Worm (Caenorhabditis elegans) whole organism, L3 larva: ENCODE results near the gene nlp-3.
A peak's percentile ranks its signal among the peaks of the same experiment; 100 is the strongest.

ENCODE experiments used
- ama-1 ChIP-seq: fragments of 150-350 bp; optimal IDR thresholded peaks from 2 replicates; lab custom pipeline; 2018
- ceh-16 ChIP-seq: sonication (generic microtip); optimal IDR thresholded peaks from 2 replicates; lab custom pipeline; 2017; ENCODE audit warnings: missing biosample characterization, missing genetic modification characterization
- ceh-28 ChIP-seq: fragments of 150-350 bp; optimal IDR thresholded peaks from 2 replicates; lab custom pipeline; 2014; ENCODE audit warnings: missing biosample characterization, missing genetic modification reagents, missing genetic modification characterization
- ceh-82 ChIP-seq: fragments of 150-350 bp; optimal IDR thresholded peaks from 2 replicates; lab custom pipeline; 2014; ENCODE audit warnings: missing biosample characterization, missing genetic modification characterization
- daf-12 ChIP-seq: fragments of 150-350 bp; optimal IDR thresholded peaks from 2 replicates; lab custom pipeline; 2014; ENCODE audit warnings: missing biosample characterization, missing genetic modification reagents, missing genetic modification characterization
- egl-27 ChIP-seq: sonication (generic microtip); optimal IDR thresholded peaks from 4 replicates; lab custom pipeline; 2017; ENCODE audit warnings: missing biosample characterization, missing genetic modification reagents, missing genetic modification characterization
- egl-5 ChIP-seq: fragments of 150-350 bp; optimal IDR thresholded peaks from 2 replicates; lab custom pipeline; 2017; ENCODE audit warnings: missing biosample characterization, missing genetic modification reagents, missing genetic modification characterization, inconsistent platforms
- elt-1 ChIP-seq: fragments of 150-350 bp; optimal IDR thresholded peaks from 2 replicates; lab custom pipeline; 2014; ENCODE audit warnings: missing biosample characterization, missing genetic modification characterization
- elt-2 ChIP-seq: sonication (generic microtip); optimal IDR thresholded peaks from 2 replicates; lab custom pipeline; 2016; ENCODE audit warnings: missing genetic modification reagents, mild to moderate bottlenecking, missing genetic modification characterization, missing compliant biosample characterization
- elt-3 ChIP-seq, 3 experiments: fragments of 150-350 bp in 1 of 3; sonication (generic microtip) in 2 of 3; optimal IDR thresholded peaks; 2 replicates in 2 of 3; 4 replicates in 1 of 3; lab custom pipeline; 2014 to 2017; ENCODE audit warnings: missing biosample characterization in 3 of 3, missing genetic modification characterization in 3 of 3
- fkh-10 ChIP-seq: sonication (generic microtip); optimal IDR thresholded peaks from 2 replicates; lab custom pipeline; 2017; ENCODE audit warnings: missing biosample characterization, missing genetic modification reagents, missing genetic modification characterization
- fkh-2 ChIP-seq: fragments of 150-350 bp; optimal IDR thresholded peaks from 2 replicates; lab custom pipeline; 2014; ENCODE audit warnings: missing biosample characterization, missing genetic modification reagents, missing genetic modification characterization
- hmg-11 ChIP-seq: sonication (generic microtip); optimal IDR thresholded peaks from 2 replicates; lab custom pipeline; 2016; ENCODE audit warnings: missing genetic modification characterization, missing compliant biosample characterization
- jun-1 ChIP-seq: fragments of 150-350 bp; optimal IDR thresholded peaks from 2 replicates; lab custom pipeline; 2014; ENCODE audit warnings: missing biosample characterization, missing genetic modification reagents, missing genetic modification characterization
- lin-15B ChIP-seq: fragments of 150-350 bp; optimal IDR thresholded peaks from 2 replicates; lab custom pipeline; 2014; ENCODE audit warnings: missing biosample characterization, missing genetic modification characterization
- lsy-12 ChIP-seq: sonication (generic microtip); optimal IDR thresholded peaks from 2 replicates; lab custom pipeline; 2016; ENCODE audit warnings: mild to moderate bottlenecking, missing genetic modification characterization, missing compliant biosample characterization
- mdl-1 ChIP-seq: fragments of 150-350 bp; optimal IDR thresholded peaks from 2 replicates; lab custom pipeline; 2014; ENCODE audit warnings: missing biosample characterization, missing genetic modification characterization
- nfya-1 ChIP-seq: sonication (generic microtip); optimal IDR thresholded peaks from 2 replicates; lab custom pipeline; 2017; ENCODE audit warnings: missing genetic modification characterization, mild to moderate bottlenecking, missing compliant biosample characterization, antibody characterized with exemption, moderate library complexity; ENCODE audit not compliant: insufficient read depth
- nhr-11 ChIP-seq: fragments of 150-350 bp; optimal IDR thresholded peaks from 2 replicates; lab custom pipeline; 2014; ENCODE audit warnings: missing biosample characterization, missing genetic modification characterization
- nhr-12 ChIP-seq: fragments of 150-350 bp; optimal IDR thresholded peaks from 2 replicates; lab custom pipeline; 2014; ENCODE audit warnings: missing biosample characterization, missing genetic modification characterization
- nhr-23 ChIP-seq: fragments of 150-350 bp; optimal IDR thresholded peaks from 2 replicates; lab custom pipeline; 2014; ENCODE audit warnings: missing biosample characterization, missing genetic modification reagents, missing genetic modification characterization
- nhr-237 ChIP-seq: fragments of 150-350 bp; optimal IDR thresholded peaks from 2 replicates; lab custom pipeline; 2014; ENCODE audit warnings: missing biosample characterization, missing genetic modification characterization
- nhr-25 ChIP-seq: sonication (generic microtip); optimal IDR thresholded peaks from 2 replicates; lab custom pipeline; 2017; ENCODE audit warnings: missing biosample characterization, missing genetic modification characterization
- nhr-28 ChIP-seq: fragments of 150-350 bp; optimal IDR thresholded peaks from 2 replicates; lab custom pipeline; 2014; ENCODE audit warnings: missing biosample characterization, missing genetic modification characterization
- nhr-43 ChIP-seq: sonication (generic microtip); optimal IDR thresholded peaks from 2 replicates; lab custom pipeline; 2016; ENCODE audit warnings: mild to moderate bottlenecking, missing genetic modification characterization, missing compliant biosample characterization; ENCODE audit not compliant: poor library complexity, severe bottlenecking
- nhr-67 ChIP-seq: fragments of 150-350 bp; optimal IDR thresholded peaks from 2 replicates; lab custom pipeline; 2014; ENCODE audit warnings: missing biosample characterization, missing genetic modification characterization
- nhr-77 ChIP-seq: fragments of 150-350 bp; optimal IDR thresholded peaks from 2 replicates; lab custom pipeline; 2014; ENCODE audit warnings: missing biosample characterization, missing genetic modification characterization
- pha-4 ChIP-seq: fragments of 150-350 bp; optimal IDR thresholded peaks from 2 replicates; lab custom pipeline; 2014; ENCODE audit warnings: missing biosample characterization, missing genetic modification reagents, missing genetic modification characterization
- pqm-1 ChIP-seq: fragments of 150-350 bp; optimal IDR thresholded peaks from 2 replicates; lab custom pipeline; 2017; ENCODE audit warnings: missing biosample characterization, missing genetic modification characterization, inconsistent platforms
- sea-2 ChIP-seq: fragments of 150-350 bp; sonication (generic microtip); optimal IDR thresholded peaks from 4 replicates; lab custom pipeline; 2014; ENCODE audit warnings: missing biosample characterization, missing genetic modification reagents, missing genetic modification characterization
- snpc-4 ChIP-seq: fragments of 150-350 bp; optimal IDR thresholded peaks from 2 replicates; lab custom pipeline; 2014; ENCODE audit warnings: missing biosample characterization, missing genetic modification characterization
- tbx-2 ChIP-seq: sonication (generic microtip); optimal IDR thresholded peaks from 2 replicates; lab custom pipeline; 2016; ENCODE audit warnings: mild to moderate bottlenecking, missing genetic modification characterization, missing compliant biosample characterization
- unc-39 ChIP-seq: sonication (generic microtip); optimal IDR thresholded peaks from 4 replicates; lab custom pipeline; 2017; ENCODE audit warnings: missing biosample characterization, missing genetic modification characterization
- unc-62 ChIP-seq: fragments of 150-350 bp; sonication (generic microtip); optimal IDR thresholded peaks from 4 replicates; lab custom pipeline; 2014; ENCODE audit warnings: missing biosample characterization, missing genetic modification reagents, missing genetic modification characterization
- zag-1 ChIP-seq: fragments of 150-350 bp; optimal IDR thresholded peaks from 2 replicates; lab custom pipeline; 2014; ENCODE audit warnings: missing biosample characterization, missing genetic modification characterization
- ztf-4 ChIP-seq: fragments of 150-350 bp; optimal IDR thresholded peaks from 2 replicates; lab custom pipeline; 2014; ENCODE audit warnings: missing biosample characterization, missing genetic modification characterization

The nlp-3 gene

ce11 chrX:13143236-13143635, 35.0 kb downstream of the nlp-3 start:
- TF ChIP-seq ama-1 (lab: Kevin White, UChicago) (peak; percentile 38), fkh-2 (tag; lab: Kevin White, UChicago) (no peak)

ce11 chrX:13141440-13141839, 36.8 kb downstream of the nlp-3 start, which contains the start of gene F09A5.3:
F09A5.3 (plus strand) TSS chrX:13141601.
- TF ChIP-seq nhr-237 (tag; lab: Kevin White, UChicago) (no peak), pqm-1 (tag; lab: Kevin White, UChicago) (peak; percentile 10), lsy-12 (tag; lab: Kevin White, UChicago) (no peak), elt-3 (tag; optimal IDR thresholded peaks at IDR 0.05; lab: Kevin White, UChicago) (peak in 1 of 3 experiments; percentile 19), fkh-2 (tag; lab: Kevin White, UChicago) (no peak), nhr-77 (tag; lab: Kevin White, UChicago) (no peak), zag-1 (tag; lab: Kevin White, UChicago) (no peak), egl-27 (tag; lab: Kevin White, UChicago) (no peak), fkh-10 (GFP tag; lab: Kevin White, UChicago) (no peak), nhr-23 (tag; lab: Kevin White, UChicago) (peak; percentile 87), elt-2 (tag; lab: Kevin White, UChicago) (peak; percentile 9), snpc-4 (tag; lab: Kevin White, UChicago) (no peak), nhr-43 (tag; lab: Kevin White, UChicago) (peak; percentile 6), ztf-4 (tag; lab: Kevin White, UChicago) (no peak), nfya-1 (no peak), sea-2 (no peak), jun-1 (tag; lab: Kevin White, UChicago) (peak; percentile 35), egl-5 (no peak), lin-15B (tag; lab: Kevin White, UChicago) (no peak), nhr-11 (tag; lab: Kevin White, UChicago) (no peak), nhr-67 (no peak), ama-1 (lab: Kevin White, UChicago) (no peak), unc-62 (GFP tag; lab: Kevin White, UChicago) (peak; percentile 17), elt-1 (tag; lab: Kevin White, UChicago) (peak; percentile 97), ceh-82 (tag; lab: Kevin White, UChicago) (no peak), nhr-25 (peak; percentile 92)
- TF ChIP-seq, all 47 proteins: peak for 9

ce11 chrX:13139493-13139892, 38.8 kb downstream of the nlp-3 start, which contains the start of gene ttr-34:
ttr-34 (plus strand) TSS chrX:13139793.
- no peak for TF ChIP-seq nhr-12 (tag; lab: Kevin White, UChicago)
- no peak for TF ChIP-seq daf-12 (tag; lab: Kevin White, UChicago)
- no peak for TF ChIP-seq lsy-12 (tag; lab: Kevin White, UChicago)
- TF ChIP-seq hmg-11 (tag; lab: Kevin White, UChicago) = no peak
- TF ChIP-seq nhr-43 (tag; lab: Kevin White, UChicago) = no peak
- no peak for TF ChIP-seq nhr-28 (tag; lab: Kevin White, UChicago)
- TF ChIP-seq pha-4 (tag; lab: Kevin White, UChicago) = no peak
- TF ChIP-seq tbx-2 (tag; lab: Kevin White, UChicago) = no peak
- no peak for TF ChIP-seq fkh-2 (tag; lab: Kevin White, UChicago)
- no peak for TF ChIP-seq egl-27 (tag; lab: Kevin White, UChicago)
- TF ChIP-seq pqm-1 (tag; lab: Kevin White, UChicago) = no peak
- TF ChIP-seq jun-1 (tag; lab: Kevin White, UChicago) = no peak
- TF ChIP-seq nhr-23 (tag; lab: Kevin White, UChicago) = no peak

- TF ChIP-seq snpc-4 (tag; lab: Kevin White, UChicago) (no peak), ceh-28 (tag; lab: Kevin White, UChicago) (no peak), unc-39 (tag; lab: Kevin White, UChicago) (no peak), unc-62 (GFP tag; lab: Kevin White, UChicago) (no peak), mdl-1 (no peak), ceh-16 (tag; lab: Kevin White, UChicago) (no peak), nhr-11 (tag; lab: Kevin White, UChicago) (no peak), fkh-10 (GFP tag; lab: Kevin White, UChicago) (no peak)
- TF ChIP-seq, all 47 proteins: peak for 0
Observed at ce11 chrX:13134807-13135206, 43.4 kb downstream of the nlp-3 start, which contains the start of gene F09A5.2. F09A5.2 (plus strand) TSS chrX:13135107.
